Worm (Caenorhabditis elegans) whole organism, young adult: ENCODE measurements around the gene M116.5.

Experiments
- F55B11.4 ChIP-seq: sonication (generic microtip); optimal IDR thresholded peaks from 2 replicates; lab custom pipeline; 2016; ENCODE audit warnings: missing compliant biosample characterization, missing genetic modification characterization, borderline replicate concordance; ENCODE audit not compliant: insufficient read depth
- dpff-1 ChIP-seq: sonication (generic microtip); optimal IDR thresholded peaks from 2 replicates; lab custom pipeline; 2017; ENCODE audit warnings: mild to moderate bottlenecking, missing genetic modification characterization, missing compliant biosample characterization
- egl-18 ChIP-seq: fragments of 200-800 bp; sonication (Bioruptor generic); IDR thresholded peaks from 2 replicates; pipeline ENCODE4 v1.3.6; 2022; ENCODE audit warnings: missing genetic modification reagents, missing genetic modification characterization, missing compliant biosample characterization
- ets-4 ChIP-seq: fragments of 200-800 bp; sonication (Bioruptor generic); optimal IDR thresholded peaks from 2 replicates; lab custom pipeline; 2018; ENCODE audit warnings: mild to moderate bottlenecking, missing genetic modification characterization, missing compliant biosample characterization
- hmg-20 ChIP-seq: fragments of 200-800 bp; sonication (Bioruptor generic); IDR thresholded peaks from 2 replicates; pipeline ENCODE4 v1.3.6; 2022; ENCODE audit warnings: missing genetic modification reagents, missing genetic modification characterization, missing compliant biosample characterization
- tlf-1 ChIP-seq: fragments of 200-800 bp; sonication (Bioruptor generic); optimal IDR thresholded peaks from 2 replicates; lab custom pipeline; 2018; ENCODE audit warnings: mild to moderate bottlenecking, missing genetic modification characterization, missing compliant biosample characterization
- unc-62 ChIP-seq: fragments of 150-350 bp; optimal IDR thresholded peaks from 2 replicates; lab custom pipeline; 2014; ENCODE audit warnings: missing biosample characterization, missing genetic modification reagents, missing genetic modification characterization
- xnd-1 ChIP-seq: sonication (generic microtip); optimal IDR thresholded peaks from 2 replicates; lab custom pipeline; 2016; ENCODE audit warnings: missing genotype, missing genetic modification reagents, missing genetic modification characterization, missing compliant biosample characterization
- ztf-18 ChIP-seq: sonication (generic microtip); optimal IDR thresholded peaks from 2 replicates; lab custom pipeline; 2016; ENCODE audit warnings: missing genotype, mild to moderate bottlenecking, missing genetic modification characterization, missing compliant biosample characterization

ce11 chrIV:8463069-8463468, 42.2 kb upstream of the M116.5 start:
- TF ChIP-seq hmg-20 (GFP tag; lab: Robert Waterston, UW) = no peak
- no peak for TF ChIP-seq ztf-18 (tag; lab: Kevin White, UChicago)
- TF ChIP-seq tlf-1 (GFP tag; lab: Kevin White, UChicago) = no peak
- no peak for TF ChIP-seq egl-18 (GFP tag; lab: Robert Waterston, UW)
- TF ChIP-seq xnd-1 (tag; lab: Kevin White, UChicago) = no peak
- no peak for TF ChIP-seq ets-4 (GFP tag; lab: Kevin White, UChicago)
- TF ChIP-seq F55B11.4 (tag; lab: Kevin White, UChicago) = no peak
- TF ChIP-seq unc-62 = peak; percentile 43
- no peak for TF ChIP-seq dpff-1 (tag; lab: Kevin White, UChicago)
